Fruit fly (Drosophila melanogaster) whole organism, embryonic: Measurements from ENCODE around the gene tra.

ENCODE experiments used
- Antp ChIP-seq: fragments of 200-800 bp; sonication (Bioruptor generic); optimal IDR thresholded peaks from 3 replicates; lab custom pipeline; 2016; ENCODE audit warnings: missing biosample characterization, missing genetic modification characterization
- Atf6 ChIP-seq: fragments of 200-800 bp; sonication (Bioruptor generic); IDR thresholded peaks from 2 replicates; pipeline ENCODE4 v1.3.6; 2022; ENCODE audit warnings: missing biosample characterization, missing genetic modification characterization
- Awh ChIP-seq: fragments of 200-800 bp; sonication (Bioruptor generic); IDR thresholded peaks from 2 replicates; pipeline ENCODE4, ENCODE4 v1.3.6; 2022; ENCODE audit warnings: missing biosample characterization, missing genetic modification characterization
- Bteb2 ChIP-seq: fragments of 200-800 bp; sonication (Bioruptor generic); optimal IDR thresholded peaks from 2 replicates; lab custom pipeline; 2016; ENCODE audit warnings: missing biosample characterization, missing genetic modification characterization
- CG10366 ChIP-seq: fragments of 200-800 bp; sonication (Bioruptor generic); IDR thresholded peaks from 2 replicates; pipeline ENCODE4 v1.3.6; 2022; ENCODE audit warnings: missing biosample characterization, missing genetic modification characterization
- CG11398 ChIP-seq: fragments of 200-800 bp; sonication (Bioruptor generic); optimal IDR thresholded peaks from 2 replicates; lab custom pipeline; 2016; ENCODE audit warnings: missing biosample characterization, missing genetic modification characterization
- CG13123 ChIP-seq: fragments of 200-800 bp; sonication (Bioruptor generic); optimal IDR thresholded peaks from 2 replicates; lab custom pipeline; 2016; ENCODE audit warnings: missing biosample characterization, missing genetic modification characterization
- CG15269 ChIP-seq: fragments of 200-800 bp; sonication (Bioruptor generic); optimal IDR thresholded peaks from 2 replicates; lab custom pipeline; 2018; ENCODE audit warnings: missing biosample characterization, mild to moderate bottlenecking, missing genetic modification characterization, moderate library complexity
- CG15601 ChIP-seq: fragments of 200-800 bp; sonication (Bioruptor generic); optimal IDR thresholded peaks from 3 replicates; lab custom pipeline; 2019; ENCODE audit warnings: missing biosample characterization, mild to moderate bottlenecking, missing genetic modification characterization, moderate library complexity
- CG16815 ChIP-seq: fragments of 200-800 bp; sonication (Bioruptor generic); optimal IDR thresholded peaks from 3 replicates; lab custom pipeline; 2017; ENCODE audit warnings: missing biosample characterization, mild to moderate bottlenecking, missing genetic modification characterization
- CG17361 ChIP-seq: fragments of 200-800 bp; sonication (Bioruptor generic); IDR thresholded peaks from 3 replicates; pipeline ENCODE4 v1.3.6; 2022; ENCODE audit warnings: missing biosample characterization, missing genetic modification characterization
- CG2120 ChIP-seq: fragments of 200-800 bp; sonication (Bioruptor generic); optimal IDR thresholded peaks from 3 replicates; lab custom pipeline; 2016; ENCODE audit warnings: missing biosample characterization, missing genetic modification characterization
- CG3163 ChIP-seq: fragments of 200-800 bp; sonication (Bioruptor generic); optimal IDR thresholded peaks from 3 replicates; lab custom pipeline; 2016; ENCODE audit warnings: missing biosample characterization, missing genetic modification characterization
- CG33557 ChIP-seq: fragments of 200-800 bp; sonication (Bioruptor generic); optimal IDR thresholded peaks from 2 replicates; lab custom pipeline; 2019; ENCODE audit warnings: missing biosample characterization, mild to moderate bottlenecking, missing genetic modification characterization, moderate library complexity
- CG4424 ChIP-seq: fragments of 200-800 bp; sonication (Bioruptor generic); optimal IDR thresholded peaks from 3 replicates; lab custom pipeline; 2016; ENCODE audit warnings: missing biosample characterization, missing genetic modification characterization
- CG7987 ChIP-seq: fragments of 200-800 bp; sonication (Bioruptor generic); optimal IDR thresholded peaks from 2 replicates; lab custom pipeline; 2018; ENCODE audit warnings: missing biosample characterization, mild to moderate bottlenecking, missing genetic modification characterization, moderate library complexity
- CG8290 ChIP-seq, 3 experiments: fragments of 200-800 bp; sonication (Bioruptor generic); optimal IDR thresholded peaks; 2 replicates each; lab custom pipeline; 2016 to 2019; ENCODE audit warnings: missing biosample characterization in 3 of 3, missing genetic modification characterization in 3 of 3, mild to moderate bottlenecking in 2 of 3, moderate library complexity in 1 of 3
- CG8359 ChIP-seq: fragments of 200-800 bp; sonication (Bioruptor generic); optimal IDR thresholded peaks from 2 replicates; lab custom pipeline; 2017; ENCODE audit warnings: missing biosample characterization, mild to moderate bottlenecking, missing genetic modification characterization, borderline replicate concordance
- CG8388 ChIP-seq: fragments of 200-800 bp; sonication (Bioruptor generic); optimal IDR thresholded peaks from 2 replicates; lab custom pipeline; 2019; ENCODE audit warnings: missing biosample characterization, mild to moderate bottlenecking, missing genetic modification characterization, moderate library complexity
- CG9876 ChIP-seq: fragments of 200-800 bp; sonication (Bioruptor generic); optimal IDR thresholded peaks from 2 replicates; lab custom pipeline; 2016; ENCODE audit warnings: missing biosample characterization, missing genetic modification characterization
- CHES-1-like ChIP-seq: fragments of 200-800 bp; sonication (Bioruptor generic); optimal IDR thresholded peaks from 2 replicates; lab custom pipeline; 2016; ENCODE audit warnings: missing biosample characterization, missing genetic modification characterization
- CoRest ChIP-seq: fragments of 200-800 bp; sonication (Bioruptor generic); optimal IDR thresholded peaks from 3 replicates; lab custom pipeline; 2018; ENCODE audit warnings: missing biosample characterization, mild to moderate bottlenecking, missing genetic modification characterization, moderate library complexity
- D19B ChIP-seq: fragments of 200-800 bp; sonication (Bioruptor generic); optimal IDR thresholded peaks from 2 replicates; lab custom pipeline; 2017; ENCODE audit warnings: missing biosample characterization, mild to moderate bottlenecking, missing genetic modification characterization
- Dfd ChIP-seq, 2 experiments: fragments of >200 bp; optimal IDR thresholded peaks; 2 replicates each; lab custom pipeline; 2017; ENCODE audit warnings: missing biosample characterization in 2 of 2, missing genetic modification characterization in 2 of 2
- E2f1 ChIP-seq: fragments of 200-800 bp; sonication (Bioruptor generic); IDR thresholded peaks from 2 replicates; pipeline ENCODE4 v1.3.6; 2022; ENCODE audit warnings: missing biosample characterization, missing genetic modification characterization
- ERR ChIP-seq: fragments of 200-800 bp; sonication (Bioruptor generic); optimal IDR thresholded peaks from 2 replicates; lab custom pipeline; 2016; ENCODE audit warnings: missing biosample characterization, missing genetic modification characterization
- Eip74EF ChIP-seq, 2 experiments: fragments of 200-800 bp in 1 of 2; fragments of >200 bp in 1 of 2; sonication (Bioruptor generic) in 1 of 2; optimal IDR thresholded peaks; 2 replicates each; lab custom pipeline; 2017 to 2019; ENCODE audit warnings: missing biosample characterization in 2 of 2, missing genetic modification characterization in 2 of 2, mild to moderate bottlenecking in 1 of 2, moderate library complexity in 1 of 2
- H15 ChIP-seq: fragments of 200-800 bp; sonication (Bioruptor generic); IDR thresholded peaks from 3 replicates; pipeline ENCODE4 v1.3.6; 2022; ENCODE audit warnings: missing biosample characterization, missing genetic modification characterization
- Hey ChIP-seq: fragments of 200-800 bp; sonication (Bioruptor generic); optimal IDR thresholded peaks from 3 replicates; lab custom pipeline; 2018; ENCODE audit warnings: missing biosample characterization, mild to moderate bottlenecking, missing genetic modification characterization
- Lim3 ChIP-seq: fragments of 200-800 bp; sonication (Bioruptor generic); IDR thresholded peaks from 2 replicates; pipeline ENCODE4 v1.3.6; 2022; ENCODE audit warnings: missing biosample characterization, missing genetic modification characterization
- Myb ChIP-seq: fragments of 200-800 bp; sonication (Bioruptor generic); optimal IDR thresholded peaks from 2 replicates; lab custom pipeline; 2016; ENCODE audit warnings: missing biosample characterization, missing genetic modification characterization
- Six4 ChIP-seq: fragments of 200-800 bp; sonication (Bioruptor generic); optimal IDR thresholded peaks from 2 replicates; lab custom pipeline; 2016; ENCODE audit warnings: missing biosample characterization, missing genetic modification characterization
- bcd ChIP-seq: fragments of 200-800 bp; sonication (Bioruptor generic); optimal IDR thresholded peaks from 2 replicates; lab custom pipeline; 2017; ENCODE audit warnings: missing biosample characterization, mild to moderate bottlenecking, missing genetic modification characterization
- caup ChIP-seq: fragments of 200-800 bp; sonication (Bioruptor generic); optimal IDR thresholded peaks from 3 replicates; lab custom pipeline; 2017; ENCODE audit warnings: missing biosample characterization, mild to moderate bottlenecking, missing genetic modification characterization, moderate library complexity; ENCODE audit not compliant: severe bottlenecking
- croc ChIP-seq: fragments of 200-800 bp; sonication (Bioruptor generic); conservative IDR thresholded peaks from 3 replicates; pipeline ENCODE4 v1.3.6; 2022; ENCODE audit warnings: missing biosample characterization, missing genetic modification characterization
- crp ChIP-seq, 2 experiments: fragments of 200-800 bp; sonication (Bioruptor generic); optimal IDR thresholded peaks; 2 replicates in 1 of 2; 3 replicates in 1 of 2; lab custom pipeline; 2017; ENCODE audit warnings: missing biosample characterization in 2 of 2, missing genetic modification characterization in 2 of 2, mild to moderate bottlenecking in 1 of 2, moderate library complexity in 1 of 2
- dmrt11E ChIP-seq: fragments of 200-800 bp; sonication (Bioruptor generic); optimal IDR thresholded peaks from 3 replicates; lab custom pipeline; 2018; ENCODE audit warnings: missing biosample characterization, mild to moderate bottlenecking, missing genetic modification characterization, moderate library complexity
- eve ChIP-seq, 2 experiments: fragments of >200 bp; optimal IDR thresholded peaks; 2 replicates each; lab custom pipeline; 2017; ENCODE audit warnings: missing biosample characterization in 2 of 2, missing genetic modification characterization in 2 of 2
- fd102C ChIP-seq: fragments of 200-800 bp; sonication (Bioruptor generic); optimal IDR thresholded peaks from 2 replicates; lab custom pipeline; 2018; ENCODE audit warnings: missing biosample characterization, mild to moderate bottlenecking, missing genetic modification characterization, moderate library complexity
- gro ChIP-seq: fragments of 200-800 bp; sonication (Bioruptor generic); optimal IDR thresholded peaks from 2 replicates; lab custom pipeline; 2016; ENCODE audit warnings: missing biosample characterization, missing genetic modification characterization
- gt ChIP-seq: fragments of 200-800 bp; sonication (Bioruptor generic); IDR thresholded peaks from 2 replicates; pipeline ENCODE4 v1.3.6; 2022; ENCODE audit warnings: missing biosample characterization, missing genetic modification characterization
- hkb ChIP-seq, 2 experiments: fragments of 200-800 bp in 1 of 2; fragments of >200 bp in 1 of 2; sonication (Bioruptor generic) in 1 of 2; IDR thresholded peaks in 1 of 2; optimal IDR thresholded peaks in 1 of 2; 2 replicates each; pipeline versions ENCODE4 v1.3.6 to Lab custom; 2017 to 2022; ENCODE audit warnings: missing biosample characterization in 1 of 2, missing genetic modification characterization in 1 of 2
- inv ChIP-seq: fragments of 200-800 bp; sonication (Bioruptor generic); IDR thresholded peaks from 2 replicates; pipeline ENCODE4 v1.3.6; 2022; ENCODE audit warnings: missing biosample characterization, missing genetic modification characterization; ENCODE audit not compliant: partially characterized antibody
- kay ChIP-seq: fragments of 200-800 bp; sonication (Bioruptor generic); optimal IDR thresholded peaks from 2 replicates; lab custom pipeline; 2016; ENCODE audit warnings: missing biosample characterization, missing genetic modification characterization
- lab ChIP-seq: fragments of 200-800 bp; sonication (Bioruptor generic); optimal IDR thresholded peaks from 3 replicates; lab custom pipeline; 2017; ENCODE audit warnings: missing biosample characterization, missing genetic modification characterization, mild to moderate bottlenecking, moderate library complexity, missing genetic modification reagents
- psq ChIP-seq: fragments of 200-800 bp; sonication (Bioruptor generic); optimal IDR thresholded peaks from 2 replicates; lab custom pipeline; 2017; ENCODE audit warnings: missing biosample characterization, missing genetic modification characterization
- repo ChIP-seq: fragments of 200-800 bp; sonication (Bioruptor generic); optimal IDR thresholded peaks from 2 replicates; lab custom pipeline; 2016; ENCODE audit warnings: missing biosample characterization, missing genetic modification characterization
- run ChIP-seq: fragments of 200-800 bp; sonication (Bioruptor generic); optimal IDR thresholded peaks from 3 replicates; lab custom pipeline; 2018; ENCODE audit warnings: missing biosample characterization, mild to moderate bottlenecking, missing genetic modification characterization
- sd ChIP-seq: fragments of 200-800 bp; sonication (Bioruptor generic); optimal IDR thresholded peaks from 3 replicates; lab custom pipeline; 2018; ENCODE audit warnings: missing biosample characterization, mild to moderate bottlenecking, missing genetic modification characterization, moderate library complexity
- zfh2 ChIP-seq: fragments of 200-800 bp; sonication (Bioruptor generic); optimal IDR thresholded peaks from 2 replicates; lab custom pipeline; 2016; ENCODE audit warnings: missing biosample characterization, missing genetic modification characterization

Gene tra

dm6 chr3L:16581201-16581705, 9.6 kb downstream of the tra start, which contains the start of gene Smn (continued):
- TF ChIP-seq Atf6 (GFP tag; lab: Robert Waterston, UW) (no peak), CoRest (tag; lab: Kevin White, UChicago) (peak; percentile 66), gt (no peak), CG2120 (GFP tag; lab: Kevin White, UChicago) (peak; percentile 82), CG3163 (GFP tag; lab: Kevin White, UChicago) (no peak), Eip74EF (GFP tag; optimal IDR thresholded peaks at IDR 0.05; lab: Kevin White, UChicago) (no peak), kay (no peak), hkb (optimal IDR thresholded peaks at IDR 0.05; lab: Kevin White, UChicago) (no peak), hkb (GFP tag; IDR thresholded peaks at IDR 0.05; lab: Robert Waterston, UW) (no peak), H15 (GFP tag; lab: Robert Waterston, UW) (no peak), zfh2 (GFP tag; lab: Kevin White, UChicago) (peak; percentile 71), CG17361 (GFP tag; lab: Robert Waterston, UW) (peak; percentile 58; the same call in 2 of the 3 replicates), lab (peak; percentile 53), CG16815 (GFP tag; lab: Kevin White, UChicago) (no peak), dmrt11E (no peak), Antp (GFP tag; lab: Kevin White, UChicago) (peak; percentile 22), inv (peak; percentile 80), CG10366 (GFP tag; lab: Robert Waterston, UW) (no peak), Myb (GFP tag; lab: Kevin White, UChicago) (peak; percentile 55), run (tag; lab: Kevin White, UChicago) (no peak), ERR (GFP tag; lab: Kevin White, UChicago) (no peak), CG33557 (GFP tag; lab: Kevin White, UChicago) (peak; percentile 11), bcd (GFP tag; lab: Kevin White, UChicago) (no peak), CG15269 (peak; percentile 46), sd (peak; percentile 26), eve (GFP tag; optimal IDR thresholded peaks at IDR 0.05; lab: Kevin White, UChicago) (no peak), repo (GFP tag; lab: Kevin White, UChicago) (no peak), psq (no peak), CG13123 (GFP tag; lab: Kevin White, UChicago) (no peak), gro (GFP tag; lab: Kevin White, UChicago) (no peak), E2f1 (no peak), CG7987 (GFP tag; lab: Kevin White, UChicago) (no peak), Awh (GFP tag; lab: Robert Waterston, UW) (no peak), caup (GFP tag; lab: Kevin White, UChicago) (no peak), CG8290 (GFP tag; optimal IDR thresholded peaks at IDR 0.05; lab: Kevin White, UChicago) (peak; percentile 68), CG8290 (tag; optimal IDR thresholded peaks at IDR 0.05; lab: Kevin White, UChicago) (peak; percentile 13 to 67), D19B (no peak), CG4424 (GFP tag; lab: Kevin White, UChicago) (peak; percentile 37), croc (GFP tag; lab: Robert Waterston, UW) (no peak), Dfd (GFP tag; optimal IDR thresholded peaks at IDR 0.05; lab: Kevin White, UChicago) (no peak), crp (GFP tag; optimal IDR thresholded peaks at IDR 0.05; lab: Kevin White, UChicago) (no peak), Hey (tag; lab: Kevin White, UChicago) (no peak), CG8359 (GFP tag; lab: Kevin White, UChicago) (no peak), CHES-1-like (GFP tag; lab: Kevin White, UChicago) (peak; percentile 78), CG8388 (peak; percentile 34), Six4 (GFP tag; lab: Kevin White, UChicago) (no peak), CG11398 (GFP tag; lab: Kevin White, UChicago) (no peak), Lim3 (GFP tag; lab: Robert Waterston, UW) (no peak), CG15601 (tag; lab: Kevin White, UChicago) (peak; percentile 19), fd102C (GFP tag; lab: Kevin White, UChicago) (no peak), CG9876 (GFP tag; lab: Kevin White, UChicago) (no peak), Bteb2 (GFP tag; lab: Kevin White, UChicago) (peak; percentile 37)
